Worm (Caenorhabditis elegans) whole organism, young adult: Measurements from ENCODE around the gene C12D8.20.

Experiments
- B0019.2 ChIP-seq: fragments of 200-800 bp; sonication (Bioruptor generic); conservative IDR thresholded peaks from 2 replicates; pipeline ENCODE4 v1.3.6; 2022; ENCODE audit warnings: missing genetic modification reagents, missing genetic modification characterization, missing compliant biosample characterization
- B0261.1 ChIP-seq: sonication (generic microtip); optimal IDR thresholded peaks from 2 replicates; lab custom pipeline; 2016; ENCODE audit warnings: mild to moderate bottlenecking, missing genetic modification characterization, moderate library complexity, missing compliant biosample characterization
- F22D6.2 ChIP-seq: sonication (generic microtip); optimal IDR thresholded peaks from 2 replicates; lab custom pipeline; 2016; ENCODE audit warnings: mild to moderate bottlenecking, missing genetic modification characterization, missing compliant biosample characterization
- F39B2.1 ChIP-seq: fragments of 200-800 bp; sonication (Bioruptor generic); IDR thresholded peaks from 2 replicates; pipeline ENCODE4 v1.3.6; 2022; ENCODE audit warnings: missing genetic modification reagents, missing genetic modification characterization, missing compliant biosample characterization
- F49E8.2 ChIP-seq: sonication (generic microtip); optimal IDR thresholded peaks from 3 replicates; lab custom pipeline; 2017; ENCODE audit warnings: missing genetic modification characterization, mild to moderate bottlenecking, missing compliant biosample characterization, antibody characterized with exemption, moderate library complexity; ENCODE audit not compliant: insufficient read depth
- cebp-2 ChIP-seq: fragments of 200-800 bp; sonication (Bioruptor generic); IDR thresholded peaks from 2 replicates; pipeline ENCODE4 v1.3.6; 2022; ENCODE audit warnings: missing genetic modification characterization, missing compliant biosample characterization
- ceh-79 ChIP-seq: sonication (generic microtip); optimal IDR thresholded peaks from 2 replicates; lab custom pipeline; 2017; ENCODE audit warnings: mild to moderate bottlenecking, missing genetic modification characterization, missing compliant biosample characterization
- chd-7 ChIP-seq: sonication (generic microtip); optimal IDR thresholded peaks from 2 replicates; lab custom pipeline; 2016; ENCODE audit warnings: mild to moderate bottlenecking, missing genetic modification characterization, moderate library complexity, missing compliant biosample characterization
- mel-28 ChIP-seq: sonication (generic microtip); optimal IDR thresholded peaks from 2 replicates; lab custom pipeline; 2016; ENCODE audit warnings: borderline replicate concordance, mild to moderate bottlenecking, missing genetic modification characterization, missing compliant biosample characterization
- nhr-27 ChIP-seq: fragments of 200-800 bp; sonication (Bioruptor generic); optimal IDR thresholded peaks from 2 replicates; lab custom pipeline; 2018; ENCODE audit warnings: mild to moderate bottlenecking, missing genetic modification characterization, moderate library complexity, missing compliant biosample characterization
- pbrm-1 ChIP-seq: fragments of 200-800 bp; sonication (Bioruptor generic); IDR thresholded peaks from 2 replicates; pipeline ENCODE4 v1.3.6; 2022; ENCODE audit warnings: missing genetic modification reagents, missing genetic modification characterization, missing compliant biosample characterization
- rpc-1 ChIP-seq, 2 experiments: fragments of 150-350 bp in 1 of 2; sonication (generic microtip) in 1 of 2; optimal IDR thresholded peaks; 2 replicates each; lab custom pipeline; 2014 to 2018; ENCODE audit warnings: missing biosample characterization in 1 of 2, missing genetic modification characterization in 1 of 2, missing genetic modification reagents in 1 of 2, missing genotype in 1 of 2
- unc-62 ChIP-seq: fragments of 150-350 bp; optimal IDR thresholded peaks from 2 replicates; lab custom pipeline; 2014; ENCODE audit warnings: missing biosample characterization, missing genetic modification reagents, missing genetic modification characterization

ce11 chrV:10173653-10174052 is 48.5 kb upstream of the C12D8.20 start, which contains the start of gene egl-3:
- TF ChIP-seq chd-7 (tag; lab: Kevin White, UChicago) = no peak
- no peak for TF ChIP-seq B0261.1 (tag; lab: Kevin White, UChicago)
- no peak for TF ChIP-seq B0019.2 (GFP tag; lab: Robert Waterston, UW)
- no peak for TF ChIP-seq F22D6.2
- no peak for TF ChIP-seq F49E8.2
- no peak for TF ChIP-seq unc-62 (GFP tag; lab: Kevin White, UChicago)
- TF ChIP-seq pbrm-1 (GFP tag; lab: Robert Waterston, UW) = no peak
- TF ChIP-seq mel-28 = no peak
- TF ChIP-seq ceh-79 = no peak
- no peak for TF ChIP-seq cebp-2
- no peak for TF ChIP-seq nhr-27 (tag; lab: Kevin White, UChicago)
- no peak for TF ChIP-seq F39B2.1 (GFP tag; lab: Robert Waterston, UW)
- no peak for TF ChIP-seq rpc-1 (optimal IDR thresholded peaks at IDR 0.05; lab: Kevin White, UChicago)
- TF ChIP-seq rpc-1 (tag; optimal IDR thresholded peaks at IDR 0.05; lab: Kevin White, UChicago) = no peak
